Fruit fly (Drosophila melanogaster): Measurements from ENCODE around the gene Vav.

DNA sequence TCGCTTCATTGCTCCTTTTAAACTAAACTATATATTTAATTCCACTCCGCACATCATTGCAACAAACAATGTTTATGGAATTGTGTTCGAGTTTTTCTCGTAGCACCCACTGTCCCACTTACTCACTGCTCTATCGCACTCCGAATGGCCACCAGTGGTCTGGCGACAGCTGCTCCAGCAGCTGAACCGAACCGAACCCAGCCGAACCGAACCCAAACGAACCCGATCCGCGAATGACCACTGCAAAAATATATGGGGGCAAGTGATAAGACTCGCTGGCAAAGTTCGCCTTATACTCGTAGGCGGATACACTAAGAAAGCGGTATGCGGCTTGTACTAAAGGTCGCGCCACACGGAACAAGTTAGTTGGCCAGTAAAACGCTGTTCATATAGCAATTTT, 43.6 kb downstream of the Vav start:
- TF ChIP-seq CG7101 (tag; optimal IDR thresholded peaks at IDR 0.05) (no peak), CG5204 (GFP tag; optimal IDR thresholded peaks at IDR 0.05) (no peak), kay (GFP tag; ENCODE audit: borderline replicate concordance) (no peak)

All from whole organism, adult.